Fruit fly (Drosophila melanogaster) S2 (cell line): ENCODE results near the gene Spn27A.

Source experiments
- CG8478 ChIP-seq: fragments of >200 bp; optimal IDR thresholded peaks from 2 replicates; lab custom pipeline; 2018
- CTCF ChIP-seq, 2 experiments: fragments of >200 bp; optimal IDR thresholded peaks; 2 replicates each; lab custom pipeline; 2018

dm6 chr2L:6648163-6648628 lies 25.0 kb downstream of the Spn27A start:
- no peak for TF ChIP-seq CG8478 (lab: Kevin White, UChicago)
- no peak for TF ChIP-seq CTCF (optimal IDR thresholded peaks at IDR 0.05; lab: Kevin White, UChicago)
